Worm (Caenorhabditis elegans) whole organism, L4 larva: ENCODE measurements around the gene gst-15.

ENCODE experiments used
- D1046.2 ChIP-seq: fragments of 200-800 bp; sonication (Bioruptor generic); IDR thresholded peaks from 2 replicates; pipeline ENCODE4 v1.3.6; 2022; ENCODE audit warnings: missing genetic modification characterization, missing compliant biosample characterization
- F26F4.8 ChIP-seq: fragments of 200-800 bp; sonication (Bioruptor generic); conservative IDR thresholded peaks from 2 replicates; pipeline ENCODE4 v1.3.6; 2022; ENCODE audit warnings: missing genetic modification characterization, missing compliant biosample characterization
- F37D6.2 ChIP-seq: sonication (generic microtip); optimal IDR thresholded peaks from 2 replicates; lab custom pipeline; 2016; ENCODE audit warnings: mild to moderate bottlenecking, missing genetic modification characterization, missing compliant biosample characterization
- F49E8.2 ChIP-seq: sonication (generic microtip); optimal IDR thresholded peaks from 2 replicates; lab custom pipeline; 2016; ENCODE audit warnings: missing compliant biosample characterization, mild to moderate bottlenecking, missing genetic modification characterization, borderline replicate concordance
- T20F7.1 ChIP-seq: fragments of 200-800 bp; sonication (Bioruptor generic); optimal IDR thresholded peaks from 2 replicates; lab custom pipeline; 2018; ENCODE audit warnings: mild to moderate bottlenecking, missing genetic modification characterization, missing compliant biosample characterization
- Y48G9A.11 ChIP-seq: fragments of 200-800 bp; sonication (Bioruptor generic); IDR thresholded peaks from 2 replicates; pipeline ENCODE4 v1.3.6; 2022; ENCODE audit warnings: missing genetic modification reagents, missing genetic modification characterization, missing compliant biosample characterization
- Y75B8A.6 ChIP-seq: fragments of 200-800 bp; sonication (Bioruptor generic); IDR thresholded peaks from 2 replicates; pipeline ENCODE4 v1.3.6; 2022; ENCODE audit warnings: missing genetic modification reagents, missing genetic modification characterization, missing compliant biosample characterization
- ZK337.2 ChIP-seq: fragments of 200-800 bp; sonication (Bioruptor generic); IDR thresholded peaks from 2 replicates; pipeline ENCODE4 v1.3.6; 2022; ENCODE audit warnings: missing genetic modification reagents, missing genetic modification characterization, missing compliant biosample characterization
- ZK546.5 ChIP-seq, 2 experiments: sonication (generic microtip); optimal IDR thresholded peaks; 2 replicates each; lab custom pipeline; 2017; ENCODE audit warnings: missing biosample characterization in 2 of 2, missing genetic modification characterization in 2 of 2
- aly-2 ChIP-seq: sonication (generic microtip); optimal IDR thresholded peaks from 2 replicates; lab custom pipeline; 2018; ENCODE audit warnings: missing biosample characterization, missing genetic modification characterization
- ceh-28 ChIP-seq: fragments of 150-350 bp; optimal IDR thresholded peaks from 2 replicates; lab custom pipeline; 2014; ENCODE audit warnings: missing biosample characterization, missing genetic modification reagents, missing genetic modification characterization
- ceh-32 ChIP-seq: sonication (generic microtip); optimal IDR thresholded peaks from 2 replicates; lab custom pipeline; 2016; ENCODE audit warnings: mild to moderate bottlenecking, missing genetic modification characterization, missing compliant biosample characterization; ENCODE audit not compliant: poor library complexity
- ceh-44 ChIP-seq: fragments of 200-800 bp; sonication (Bioruptor generic); IDR thresholded peaks from 2 replicates; pipeline ENCODE4 v1.3.6; 2022; ENCODE audit warnings: missing genetic modification reagents, missing genetic modification characterization, missing compliant biosample characterization
- ceh-62 ChIP-seq: sonication (generic microtip); optimal IDR thresholded peaks from 2 replicates; lab custom pipeline; 2017; ENCODE audit warnings: missing biosample characterization, missing genetic modification characterization
- ceh-82 ChIP-seq: sonication (generic microtip); optimal IDR thresholded peaks from 2 replicates; lab custom pipeline; 2017; ENCODE audit warnings: missing biosample characterization, missing genetic modification characterization
- ces-1 ChIP-seq: fragments of 150-350 bp; sonication (generic microtip); optimal IDR thresholded peaks from 4 replicates; lab custom pipeline; 2014; ENCODE audit warnings: missing biosample characterization, missing genetic modification reagents, missing genetic modification characterization
- daf-12 ChIP-seq: fragments of 150-350 bp; optimal IDR thresholded peaks from 2 replicates; lab custom pipeline; 2014; ENCODE audit warnings: missing biosample characterization, missing genetic modification reagents, missing genetic modification characterization
- dmd-8 ChIP-seq: fragments of 200-800 bp; sonication (Bioruptor generic); IDR thresholded peaks from 2 replicates; pipeline ENCODE4 v1.3.6; 2022; ENCODE audit warnings: missing genetic modification characterization, missing compliant biosample characterization
- dmd-9 ChIP-seq: fragments of 200-800 bp; sonication (Bioruptor generic); IDR thresholded peaks from 2 replicates; pipeline ENCODE4 v1.3.6; 2022; ENCODE audit warnings: missing genetic modification reagents, missing genetic modification characterization, missing compliant biosample characterization
- egl-27 ChIP-seq: sonication (generic microtip); optimal IDR thresholded peaks from 3 replicates; lab custom pipeline; 2017; ENCODE audit warnings: missing biosample characterization, missing genetic modification reagents, missing genetic modification characterization
- egl-43 ChIP-seq: fragments of 200-800 bp; sonication (Bioruptor generic); IDR thresholded peaks from 2 replicates; pipeline ENCODE4 v1.3.6; 2022; ENCODE audit warnings: missing genetic modification reagents, missing genetic modification characterization, missing compliant biosample characterization
- fkh-10 ChIP-seq: fragments of 150-350 bp; optimal IDR thresholded peaks from 2 replicates; lab custom pipeline; 2014; ENCODE audit warnings: missing biosample characterization, missing genetic modification reagents, missing genetic modification characterization
- gei-8 ChIP-seq: fragments of 200-800 bp; sonication (Bioruptor generic); optimal IDR thresholded peaks from 2 replicates; lab custom pipeline; 2018; ENCODE audit warnings: mild to moderate bottlenecking, missing genetic modification characterization, missing compliant biosample characterization
- hlh-11 ChIP-seq: fragments of 200-800 bp; sonication (Bioruptor generic); optimal IDR thresholded peaks from 2 replicates; lab custom pipeline; 2018; ENCODE audit warnings: mild to moderate bottlenecking, missing genetic modification characterization, missing compliant biosample characterization
- lim-7 ChIP-seq: fragments of 200-800 bp; sonication (Bioruptor generic); IDR thresholded peaks from 2 replicates; pipeline ENCODE4 v1.3.6; 2022; ENCODE audit warnings: missing genetic modification characterization, missing compliant biosample characterization
- lin-1 ChIP-seq: fragments of 200-800 bp; sonication (Bioruptor generic); IDR thresholded peaks from 2 replicates; pipeline ENCODE4 v1.3.6; 2022; ENCODE audit warnings: missing genetic modification reagents, missing genetic modification characterization, missing compliant biosample characterization
- lin-13 ChIP-seq: fragments of 150-350 bp; optimal IDR thresholded peaks from 2 replicates; lab custom pipeline; 2014; ENCODE audit warnings: missing biosample characterization, missing genetic modification reagents, missing genetic modification characterization
- lin-15B ChIP-seq: fragments of 150-350 bp; sonication (generic microtip); optimal IDR thresholded peaks from 3 replicates; lab custom pipeline; 2014; ENCODE audit warnings: missing biosample characterization, missing genetic modification characterization
- lin-29 ChIP-seq: fragments of 200-800 bp; sonication (Bioruptor generic); IDR thresholded peaks from 2 replicates; pipeline ENCODE4 v1.3.6; 2022; ENCODE audit warnings: missing genetic modification reagents, missing genetic modification characterization, missing compliant biosample characterization
- lin-39 ChIP-seq: fragments of 150-350 bp; optimal IDR thresholded peaks from 2 replicates; lab custom pipeline; 2014; ENCODE audit warnings: missing biosample characterization, missing genetic modification reagents, missing genetic modification characterization
- lir-3 ChIP-seq: sonication (generic microtip); optimal IDR thresholded peaks from 2 replicates; lab custom pipeline; 2016; ENCODE audit warnings: mild to moderate bottlenecking, missing genetic modification characterization, missing compliant biosample characterization
- mdl-1 ChIP-seq, 2 experiments: fragments of 150-350 bp in 1 of 2; sonication (generic microtip) in 1 of 2; optimal IDR thresholded peaks; 2 replicates each; lab custom pipeline; 2014 to 2017; ENCODE audit warnings: missing biosample characterization in 2 of 2, missing genetic modification characterization in 2 of 2
- mdt-29 ChIP-seq: fragments of 200-800 bp; sonication (Bioruptor generic); IDR thresholded peaks from 2 replicates; pipeline ENCODE4 v1.3.6; 2022; ENCODE audit warnings: missing genetic modification reagents, missing genetic modification characterization, missing compliant biosample characterization
- nhr-102 ChIP-seq: sonication (generic microtip); optimal IDR thresholded peaks from 2 replicates; lab custom pipeline; 2016; ENCODE audit warnings: mild to moderate bottlenecking, missing genetic modification characterization, moderate library complexity, missing compliant biosample characterization
- nhr-237 ChIP-seq: sonication (generic microtip); optimal IDR thresholded peaks from 2 replicates; lab custom pipeline; 2017; ENCODE audit warnings: missing biosample characterization, missing genetic modification characterization
- nhr-41 ChIP-seq: fragments of 200-800 bp; sonication (Bioruptor generic); IDR thresholded peaks from 2 replicates; pipeline ENCODE4 v1.3.6; 2022; ENCODE audit warnings: missing genetic modification reagents, missing genetic modification characterization, missing compliant biosample characterization
- nhr-48 ChIP-seq: sonication (generic microtip); optimal IDR thresholded peaks from 2 replicates; lab custom pipeline; 2016; ENCODE audit warnings: mild to moderate bottlenecking, missing genetic modification characterization, missing compliant biosample characterization
- nhr-6 ChIP-seq: fragments of 150-350 bp; optimal IDR thresholded peaks from 2 replicates; lab custom pipeline; 2014; ENCODE audit warnings: missing biosample characterization, missing genetic modification characterization
- nhr-77 ChIP-seq: fragments of 150-350 bp; optimal IDR thresholded peaks from 2 replicates; lab custom pipeline; 2014; ENCODE audit warnings: missing biosample characterization, missing genetic modification characterization
- pha-4 ChIP-seq, 2 experiments: fragments of 150-350 bp in 1 of 2; fragments of 200-800 bp in 1 of 2; sonication (Bioruptor generic) in 1 of 2; IDR thresholded peaks in 1 of 2; optimal IDR thresholded peaks in 1 of 2; 2 replicates each; pipeline versions ENCODE4 v1.3.6 to Lab custom; 2014 to 2022; ENCODE audit warnings: missing genetic modification characterization in 2 of 2, missing genetic modification reagents in 2 of 2, missing biosample characterization in 1 of 2, missing compliant biosample characterization in 1 of 2
- saeg-2 ChIP-seq: fragments of 200-800 bp; sonication (Bioruptor generic); IDR thresholded peaks from 2 replicates; pipeline ENCODE4 v1.3.6; 2022; ENCODE audit warnings: missing genetic modification reagents, missing genetic modification characterization, missing compliant biosample characterization
- snpc-1.2 ChIP-seq: fragments of 200-800 bp; sonication (Bioruptor generic); IDR thresholded peaks from 2 replicates; pipeline ENCODE4 v1.3.6; 2022; ENCODE audit warnings: missing genetic modification reagents, missing genetic modification characterization, missing compliant biosample characterization
- snpc-4 ChIP-seq: fragments of 150-350 bp; optimal IDR thresholded peaks from 2 replicates; lab custom pipeline; 2014; ENCODE audit warnings: missing biosample characterization, missing genetic modification characterization
- spr-1 ChIP-seq: sonication (generic microtip); optimal IDR thresholded peaks from 2 replicates; lab custom pipeline; 2016; ENCODE audit warnings: mild to moderate bottlenecking, missing genetic modification characterization, missing compliant biosample characterization
- vab-7 ChIP-seq: fragments of 200-800 bp; sonication (Bioruptor generic); IDR thresholded peaks from 2 replicates; pipeline ENCODE4 v1.3.6; 2022; ENCODE audit warnings: missing genetic modification reagents, missing genetic modification characterization, missing compliant biosample characterization
- zag-1 ChIP-seq: fragments of 150-350 bp; optimal IDR thresholded peaks from 2 replicates; lab custom pipeline; 2014; ENCODE audit warnings: missing biosample characterization, missing genetic modification characterization
- zfp-2 ChIP-seq: sonication (generic microtip); optimal IDR thresholded peaks from 2 replicates; lab custom pipeline; 2016; ENCODE audit warnings: mild to moderate bottlenecking, missing genetic modification characterization, missing compliant biosample characterization
- zip-11 ChIP-seq: fragments of 200-800 bp; sonication (Bioruptor generic); IDR thresholded peaks from 2 replicates; pipeline ENCODE4 v1.3.6; 2022; ENCODE audit warnings: missing genetic modification characterization, missing compliant biosample characterization
- zip-2 ChIP-seq: fragments of 150-350 bp; optimal IDR thresholded peaks from 2 replicates; lab custom pipeline; 2014; ENCODE audit warnings: missing biosample characterization, missing genetic modification characterization
- ztf-7 ChIP-seq: fragments of 150-350 bp; optimal IDR thresholded peaks from 2 replicates; lab custom pipeline; 2014; ENCODE audit warnings: missing biosample characterization, missing genetic modification characterization

Gene gst-15

DNA sequence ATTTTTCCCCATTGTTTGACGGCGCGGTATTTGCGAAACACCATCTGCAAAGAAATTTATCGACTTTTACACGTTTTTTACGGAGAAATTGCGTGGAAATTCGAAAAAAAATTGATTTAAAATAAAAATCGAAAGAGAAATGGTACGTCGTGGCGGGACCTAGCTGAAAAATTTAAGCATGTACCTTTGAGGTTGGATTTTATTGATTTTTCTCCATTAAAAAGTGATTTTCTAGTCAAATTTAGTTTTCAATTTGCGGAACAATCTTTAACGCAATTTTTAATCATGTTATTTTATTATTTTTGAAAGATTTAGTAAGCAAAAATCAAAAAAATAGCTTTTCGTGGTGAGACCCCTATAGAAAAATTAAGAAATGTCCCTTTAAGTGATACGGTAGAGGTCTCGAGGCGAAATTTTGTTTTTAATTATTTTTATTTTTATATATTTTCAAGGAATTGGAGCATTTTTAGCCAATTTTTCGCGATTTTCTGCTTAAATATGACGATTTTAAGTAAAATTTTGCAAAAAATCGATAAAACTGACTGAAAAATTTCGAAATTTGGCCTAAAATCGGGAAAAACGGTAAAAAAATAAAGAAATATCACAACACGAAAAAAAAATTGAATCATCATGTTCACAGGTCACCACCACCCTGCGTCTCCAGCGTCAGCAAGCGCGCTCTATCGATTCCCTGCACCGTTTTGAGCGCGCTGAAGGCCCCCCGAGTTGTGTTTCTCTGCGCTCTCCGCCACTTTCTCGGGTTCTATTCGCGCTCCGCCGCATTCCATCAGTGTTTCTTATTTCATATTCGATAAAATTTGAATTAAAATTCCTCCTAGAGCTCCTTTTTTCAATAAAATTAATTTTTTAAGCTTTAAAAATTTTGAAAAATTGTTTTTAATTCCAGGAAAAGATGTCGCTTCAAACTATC lies 37.7 kb downstream of the gst-15 start, which contains the start of the genes mrpl-37 and lin-38 (continued):
- TF ChIP-seq fkh-10 (GFP tag; lab: Kevin White, UChicago) (peak; percentile 53), lin-29 (no peak), Y75B8A.6 (GFP tag; lab: Robert Waterston, UW) (no peak), F26F4.8 (GFP tag; lab: Robert Waterston, UW) (no peak), lin-15B (tag; lab: Kevin White, UChicago) (peak; percentile 53), spr-1 (tag; lab: Kevin White, UChicago) (no peak), lin-1 (GFP tag; lab: Robert Waterston, UW) (no peak), ceh-32 (no peak), zip-11 (GFP tag; lab: Robert Waterston, UW) (no peak), nhr-41 (no peak), nhr-77 (peak; percentile 85), nhr-6 (tag; lab: Kevin White, UChicago) (peak; percentile 58), lim-7 (GFP tag; lab: Robert Waterston, UW) (no peak), snpc-1.2 (no peak), dmd-9 (no peak), snpc-4 (tag; lab: Kevin White, UChicago) (no peak), egl-43 (GFP tag; lab: Robert Waterston, UW) (0 out of 2 replicates have a peak, but pooled peaks have one; percentile 47), zip-2 (tag; lab: Kevin White, UChicago) (no peak), zfp-2 (tag; lab: Kevin White, UChicago) (no peak), mdl-1 (tag; optimal IDR thresholded peaks at IDR 0.05; lab: Kevin White, UChicago) (peak in 1 of 2 experiments; percentile 55), ceh-28 (no peak), lir-3 (tag; lab: Kevin White, UChicago) (no peak), lin-39 (tag; lab: Kevin White, UChicago) (no peak), saeg-2 (GFP tag; lab: Robert Waterston, UW) (no peak), F37D6.2 (tag; lab: Kevin White, UChicago) (peak; percentile 25), daf-12 (no peak), mdt-29 (GFP tag; lab: Robert Waterston, UW) (no peak), nhr-237 (tag; lab: Kevin White, UChicago) (no peak), ZK337.2 (GFP tag; lab: Robert Waterston, UW) (no peak), vab-7 (GFP tag; lab: Robert Waterston, UW) (no peak), ces-1 (GFP tag; lab: Kevin White, UChicago) (no peak), lin-13 (GFP tag; lab: Kevin White, UChicago) (peak; percentile 84), egl-27 (tag; lab: Kevin White, UChicago) (no peak), gei-8 (GFP tag; lab: Kevin White, UChicago) (no peak), ceh-82 (tag; lab: Kevin White, UChicago) (no peak), Y48G9A.11 (GFP tag; lab: Robert Waterston, UW) (no peak), ztf-7 (tag; lab: Kevin White, UChicago) (no peak), aly-2 (tag; lab: Kevin White, UChicago) (no peak), ZK546.5 (tag; optimal IDR thresholded peaks at IDR 0.05; lab: Kevin White, UChicago) (no peak), pha-4 (GFP tag; IDR thresholded peaks at IDR 0.05; lab: Robert Waterston, UW) (peak; percentile 39; the same call in 1 of the 2 replicates), pha-4 (tag; optimal IDR thresholded peaks at IDR 0.05; lab: Kevin White, UChicago) (no peak), ceh-44 (no peak), D1046.2 (no peak), ceh-62 (tag; lab: Kevin White, UChicago) (no peak), T20F7.1 (GFP tag; lab: Kevin White, UChicago) (no peak), hlh-11 (no peak), dmd-8 (GFP tag; lab: Robert Waterston, UW) (no peak), nhr-102 (tag; lab: Kevin White, UChicago) (no peak), F49E8.2 (tag; lab: Kevin White, UChicago) (peak; percentile 13), nhr-48 (tag; lab: Kevin White, UChicago) (no peak), zag-1 (tag; lab: Kevin White, UChicago) (no peak)
